Fruit fly (Drosophila melanogaster): ENCODE measurements around the gene CG2201.
A peak's percentile ranks its signal among the peaks of the same experiment; 100 is the strongest.

The CG2201 gene

dm6 chr2L:21617949-21618348 lies 5.9 kb downstream of the CG2201 start:
- no peak for TF ChIP-seq vri (GFP tag; optimal IDR thresholded peaks at IDR 0.05)
- TF ChIP-seq dsx (GFP tag; optimal IDR thresholded peaks at IDR 0.05; ENCODE audit: poor library complexity, severe bottlenecking) = no peak
- TF ChIP-seq CG1621 (tag; optimal IDR thresholded peaks at IDR 0.05) = no peak
- no peak for TF ChIP-seq CG11294 (GFP tag; IDR thresholded peaks at IDR 0.05)
- TF ChIP-seq CG15336 (GFP tag; IDR thresholded peaks at IDR 0.05) = no peak
- TF ChIP-seq acj6 (GFP tag; optimal IDR thresholded peaks at IDR 0.05) = no peak
- no peak for TF ChIP-seq lz (GFP tag; optimal IDR thresholded peaks at IDR 0.05)

- TF ChIP-seq CG6808 (GFP tag; optimal IDR thresholded peaks at IDR 0.05) = peak; percentile 34
- no peak for TF ChIP-seq CG8632 (GFP tag; optimal IDR thresholded peaks at IDR 0.05)
- TF ChIP-seq CG31627 (GFP tag; optimal IDR thresholded peaks at IDR 0.05) = no peak
Observed at dm6 chr2L:21589323-21589722, 34.6 kb downstream of the CG2201 start, which contains the start of gene nompB. TSS of gene nompB (minus strand) at chr2L:21589423.

dm6 chr2L:21573226-21573791 lies 50.6 kb downstream of the CG2201 start, which contains the start of gene Lamp1:
TSS of gene Lamp1 (plus strand) at chr2L:21573389.
- TF ChIP-seq Sox15 (GFP tag; optimal IDR thresholded peaks at IDR 0.05) (no peak), Eip78C (GFP tag) (peak; percentile 71), CG7368 (GFP tag; optimal IDR thresholded peaks at IDR 0.05) (no peak), vri (GFP tag; optimal IDR thresholded peaks at IDR 0.05) (peak; percentile 35), Sox14 (GFP tag; optimal IDR thresholded peaks at IDR 0.05) (peak; percentile 77), CG6854 (GFP tag; optimal IDR thresholded peaks at IDR 0.05) (no peak), Eip93F (GFP tag; optimal IDR thresholded peaks at IDR 0.05) (no peak), CG32006 (GFP tag; optimal IDR thresholded peaks at IDR 0.05) (no peak), lz (GFP tag; optimal IDR thresholded peaks at IDR 0.05) (no peak), Hr38 (GFP tag; optimal IDR thresholded peaks at IDR 0.05) (no peak), CG8319 (GFP tag; optimal IDR thresholded peaks at IDR 0.05) (no peak), Sox102F (GFP tag; optimal IDR thresholded peaks at IDR 0.05) (peak; percentile 1), OdsH (GFP tag; optimal IDR thresholded peaks at IDR 0.05) (no peak), CG8632 (GFP tag; optimal IDR thresholded peaks at IDR 0.05) (no peak), esn (GFP tag; optimal IDR thresholded peaks at IDR 0.05) (no peak), Ets21C (GFP tag; optimal IDR thresholded peaks at IDR 0.05) (no peak), eg (GFP tag; IDR thresholded peaks at IDR 0.05) (no peak), Smox (GFP tag; optimal IDR thresholded peaks at IDR 0.05) (no peak), CG11294 (GFP tag; IDR thresholded peaks at IDR 0.05) (no peak), dsx (GFP tag; optimal IDR thresholded peaks at IDR 0.05; ENCODE audit: poor library complexity, severe bottlenecking) (peak; percentile 0), CG3032 (tag; optimal IDR thresholded peaks at IDR 0.05) (peak; percentile 31), CG11902 (GFP tag; optimal IDR thresholded peaks at IDR 0.05) (no peak), ss (GFP tag; optimal IDR thresholded peaks at IDR 0.05) (peak in 1 of 2 experiments; percentile 2), CG34406 (GFP tag; optimal IDR thresholded peaks at IDR 0.05) (no peak), svp (GFP tag) (peak; percentile 82)

Measured in whole organism, prepupa.